Worm (Caenorhabditis elegans) whole organism, early embryonic: Measurements from ENCODE around the gene cyp-34A2.
"Not testable (repeated sequence)": the region's sequence is repeated elsewhere in the genome, so short reads cannot be mapped to it uniquely, and the experiment has no call there.

Experiments used
- B0310.2 ChIP-seq: sonication (generic microtip); optimal IDR thresholded peaks from 2 replicates; lab custom pipeline; 2016; ENCODE audit warnings: mild to moderate bottlenecking, missing genetic modification characterization, missing compliant biosample characterization
- F13C5.2 ChIP-seq: sonication (generic microtip); optimal IDR thresholded peaks from 2 replicates; lab custom pipeline; 2017; ENCODE audit warnings: mild to moderate bottlenecking, missing genetic modification characterization, inconsistent platforms, missing compliant biosample characterization
- aly-1 ChIP-seq: sonication (generic microtip); optimal IDR thresholded peaks from 2 replicates; lab custom pipeline; 2016; ENCODE audit warnings: missing genetic modification characterization, missing compliant biosample characterization
- ama-1 ChIP-seq: fragments of 150-350 bp; optimal IDR thresholded peaks from 2 replicates; lab custom pipeline; 2014
- ceh-13 ChIP-seq: fragments of 200-800 bp; sonication (Bioruptor generic); optimal IDR thresholded peaks from 2 replicates; lab custom pipeline; 2018; ENCODE audit warnings: mild to moderate bottlenecking, missing genetic modification characterization, missing compliant biosample characterization
- ceh-36 ChIP-seq: sonication (generic microtip); optimal IDR thresholded peaks from 2 replicates; lab custom pipeline; 2016; ENCODE audit warnings: missing genetic modification characterization, inconsistent platforms, missing compliant biosample characterization
- ets-7 ChIP-seq: sonication (generic microtip); optimal IDR thresholded peaks from 2 replicates; lab custom pipeline; 2016; ENCODE audit warnings: missing genotype, missing genetic modification characterization, missing compliant biosample characterization
- flt-1 ChIP-seq: fragments of 200-800 bp; sonication (Bioruptor generic); IDR thresholded peaks from 2 replicates; pipeline ENCODE4 v1.3.6; 2022; ENCODE audit warnings: missing genetic modification characterization, missing compliant biosample characterization
- hmbx-1 ChIP-seq: sonication (generic microtip); optimal IDR thresholded peaks from 2 replicates; lab custom pipeline; 2016; ENCODE audit warnings: mild to moderate bottlenecking, missing genetic modification characterization, missing compliant biosample characterization
- hmg-4 ChIP-seq: fragments of 200-800 bp; sonication (Bioruptor generic); optimal IDR thresholded peaks from 2 replicates; lab custom pipeline; 2018; ENCODE audit warnings: mild to moderate bottlenecking, missing genetic modification characterization, missing compliant biosample characterization
- hnd-1 ChIP-seq: sonication (generic microtip); optimal IDR thresholded peaks from 2 replicates; lab custom pipeline; 2016; ENCODE audit warnings: missing genetic modification characterization, missing compliant biosample characterization
- pes-1 ChIP-seq: fragments of 200-800 bp; sonication (Bioruptor generic); IDR thresholded peaks from 2 replicates; pipeline ENCODE4 v1.3.6; 2022; ENCODE audit warnings: missing genetic modification reagents, missing genetic modification characterization, missing compliant biosample characterization
- scrt-1 ChIP-seq: fragments of 200-800 bp; sonication (Bioruptor generic); IDR thresholded peaks from 2 replicates; pipeline ENCODE4 v1.3.6; 2022; ENCODE audit warnings: missing genetic modification characterization, missing compliant biosample characterization
- sea-1 ChIP-seq: fragments of 200-800 bp; sonication (Bioruptor generic); conservative IDR thresholded peaks from 2 replicates; pipeline ENCODE4 v1.3.6; 2022; ENCODE audit warnings: missing genetic modification characterization, missing compliant biosample characterization
- tbx-11 ChIP-seq: fragments of 200-800 bp; sonication (Bioruptor generic); IDR thresholded peaks from 2 replicates; pipeline ENCODE4 v1.3.6; 2022; ENCODE audit warnings: missing genetic modification characterization, missing compliant biosample characterization
- tbx-37 ChIP-seq: fragments of 200-800 bp; sonication (Bioruptor generic); conservative IDR thresholded peaks from 2 replicates; pipeline ENCODE4 v1.3.6; 2022; ENCODE audit warnings: missing genetic modification reagents, missing genetic modification characterization, missing compliant biosample characterization
- tra-4 ChIP-seq: sonication (generic microtip); optimal IDR thresholded peaks from 2 replicates; lab custom pipeline; 2017; ENCODE audit warnings: missing genetic modification characterization, missing compliant biosample characterization

The cyp-34A2 gene

DNA sequence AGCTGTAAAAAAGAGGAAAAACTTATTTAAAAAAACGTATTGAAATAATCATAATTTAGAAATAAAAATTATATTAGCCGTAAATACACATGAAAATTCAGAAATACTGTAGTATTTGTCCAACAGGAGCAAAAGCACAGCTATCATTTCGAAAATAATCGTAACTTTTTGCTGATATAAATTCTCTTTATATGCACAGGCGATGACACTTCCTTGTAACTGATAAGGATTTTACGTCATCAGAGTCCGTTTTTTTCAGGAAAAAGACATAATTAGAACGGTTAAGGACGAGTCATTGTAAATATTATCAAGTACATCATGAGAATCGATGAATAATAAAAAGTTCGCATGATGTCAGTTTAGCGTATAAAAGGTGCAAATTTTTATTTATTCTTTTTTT, 32.5 kb upstream of the cyp-34A2 start:
- no peak for TF ChIP-seq ama-1 (lab: Kevin White, UChicago)
- TF ChIP-seq F13C5.2 (tag; lab: Kevin White, UChicago): no peak
- TF ChIP-seq hmg-4: no peak
- no peak for TF ChIP-seq B0310.2
- no peak for TF ChIP-seq ets-7 (tag; lab: Kevin White, UChicago)
- no peak for TF ChIP-seq ceh-36 (tag; lab: Kevin White, UChicago)
- no peak for TF ChIP-seq tbx-37 (GFP tag; lab: Robert Waterston, UW)
- no peak for TF ChIP-seq aly-1 (tag; lab: Kevin White, UChicago)
- no peak for TF ChIP-seq ceh-13 (GFP tag; lab: Kevin White, UChicago)
- no peak for TF ChIP-seq hnd-1 (tag; lab: Kevin White, UChicago)
- no peak for TF ChIP-seq tra-4 (tag; lab: Kevin White, UChicago)
- no peak for TF ChIP-seq tbx-11 (GFP tag; lab: Robert Waterston, UW)
- no peak for TF ChIP-seq pes-1
- no peak for TF ChIP-seq flt-1 (GFP tag; lab: Robert Waterston, UW)
- no peak for TF ChIP-seq scrt-1 (GFP tag; lab: Robert Waterston, UW)
- no peak for TF ChIP-seq sea-1
- no peak for TF ChIP-seq hmbx-1 (tag; lab: Kevin White, UChicago)

ce11 chrV:15322653-15323052, 31.8 kb upstream of the cyp-34A2 start, which contains the start of gene nhr-247:
Gene nhr-247 (plus strand): TSS chrV:15322982.
- TF ChIP-seq ama-1 (lab: Kevin White, UChicago); tra-4 (tag; lab: Kevin White, UChicago); scrt-1 (GFP tag; lab: Robert Waterston, UW): not testable (repeated sequence)

DNA sequence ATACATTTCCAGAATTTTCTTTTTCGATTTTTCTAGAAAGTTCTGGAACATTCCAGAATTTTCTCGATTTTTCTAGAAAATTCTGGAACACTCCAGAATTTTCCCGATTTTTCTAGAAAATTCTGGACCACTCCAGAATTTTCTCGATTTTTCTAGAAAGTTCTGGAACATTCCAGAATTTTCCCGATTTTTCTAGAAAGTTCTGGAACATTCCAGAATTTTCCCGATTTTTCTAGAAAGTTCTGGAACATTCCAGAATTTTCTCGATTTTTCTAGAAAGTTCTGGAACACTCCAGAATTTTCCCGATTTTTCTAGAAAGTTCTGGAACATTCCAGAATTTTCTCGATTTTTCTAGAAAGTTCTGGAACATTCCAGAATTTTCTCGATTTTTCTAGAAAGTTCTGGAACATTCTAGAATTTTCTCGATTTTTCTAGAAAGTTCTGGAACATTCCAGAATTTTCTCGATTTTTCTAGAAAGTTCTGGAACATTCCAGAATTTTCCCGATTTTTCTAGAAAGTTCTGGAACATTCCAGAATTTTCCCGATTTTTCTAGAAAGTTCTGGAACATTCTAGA, 29.9 kb upstream of the cyp-34A2 start:
- TF ChIP-seq pes-1 (peak; percentile 64), flt-1 (GFP tag; lab: Robert Waterston, UW) (peak; percentile 51; the same call in 1 of the 2 replicates)

- TF ChIP-seq flt-1 (GFP tag; lab: Robert Waterston, UW) (no peak), scrt-1 (GFP tag; lab: Robert Waterston, UW) (no peak), ceh-36 (tag; lab: Kevin White, UChicago) (no peak), B0310.2 (no peak), sea-1 (no peak), tbx-37 (GFP tag; lab: Robert Waterston, UW) (no peak)
Observed at ce11 chrV:15318638-15319037, 27.7 kb upstream of the cyp-34A2 start, which contains the start of gene nhr-291. Gene nhr-291 (plus strand): TSS chrV:15318961.

ce11 chrV:15315827-15316527, 25.1 kb upstream of the cyp-34A2 start, which contains the start of the genes srt-22 and nhr-246:
Gene srt-22 (minus strand): TSS chrV:15315927.
Gene nhr-246 (plus strand): TSS chrV:15316477.
- no peak for TF ChIP-seq F13C5.2 (tag; lab: Kevin White, UChicago)
- no peak for TF ChIP-seq tbx-11 (GFP tag; lab: Robert Waterston, UW)
- TF ChIP-seq tra-4 (tag; lab: Kevin White, UChicago): no peak
- no peak for TF ChIP-seq ceh-36 (tag; lab: Kevin White, UChicago)
- TF ChIP-seq B0310.2: no peak
- TF ChIP-seq hmbx-1 (tag; lab: Kevin White, UChicago): no peak
- TF ChIP-seq aly-1 (tag; lab: Kevin White, UChicago): no peak
- TF ChIP-seq pes-1: no peak
- TF ChIP-seq flt-1 (GFP tag; lab: Robert Waterston, UW): no peak
- no peak for TF ChIP-seq hnd-1 (tag; lab: Kevin White, UChicago)
- TF ChIP-seq ceh-13 (GFP tag; lab: Kevin White, UChicago): no peak
- no peak for TF ChIP-seq sea-1

- no peak for TF ChIP-seq ama-1 (lab: Kevin White, UChicago)
- TF ChIP-seq ets-7 (tag; lab: Kevin White, UChicago): no peak
- no peak for TF ChIP-seq F13C5.2 (tag; lab: Kevin White, UChicago)
Observed at ce11 chrV:15313529-15313928, 22.6 kb upstream of the cyp-34A2 start.

- no peak for TF ChIP-seq hmg-4
- TF ChIP-seq tbx-37 (GFP tag; lab: Robert Waterston, UW): no peak
- TF ChIP-seq F13C5.2 (tag; lab: Kevin White, UChicago): no peak
- no peak for TF ChIP-seq ets-7 (tag; lab: Kevin White, UChicago)
- no peak for TF ChIP-seq ama-1 (lab: Kevin White, UChicago)
- no peak for TF ChIP-seq tra-4 (tag; lab: Kevin White, UChicago)
- TF ChIP-seq hnd-1 (tag; lab: Kevin White, UChicago): no peak
- TF ChIP-seq ceh-36 (tag; lab: Kevin White, UChicago): no peak
- TF ChIP-seq B0310.2: no peak
- TF ChIP-seq tbx-11 (GFP tag; lab: Robert Waterston, UW): no peak
- TF ChIP-seq aly-1 (tag; lab: Kevin White, UChicago): no peak
- no peak for TF ChIP-seq ceh-13 (GFP tag; lab: Kevin White, UChicago)
- no peak for TF ChIP-seq sea-1
- no peak for TF ChIP-seq scrt-1 (GFP tag; lab: Robert Waterston, UW)
- TF ChIP-seq pes-1: no peak
- no peak for TF ChIP-seq hmbx-1 (tag; lab: Kevin White, UChicago)
- no peak for TF ChIP-seq flt-1 (GFP tag; lab: Robert Waterston, UW)
Observed at ce11 chrV:15310780-15311179, 19.9 kb upstream of the cyp-34A2 start, which contains the start of gene irld-62. Gene irld-62 (plus strand): TSS chrV:15311080.
